Worm (Caenorhabditis elegans) whole organism, early embryonic: ENCODE measurements around the gene Y46G5A.18.

Experiments used
- B0310.2 ChIP-seq: sonication (generic microtip); optimal IDR thresholded peaks from 2 replicates; lab custom pipeline; 2016; ENCODE audit warnings: mild to moderate bottlenecking, missing genetic modification characterization, missing compliant biosample characterization
- F13C5.2 ChIP-seq: sonication (generic microtip); optimal IDR thresholded peaks from 2 replicates; lab custom pipeline; 2017; ENCODE audit warnings: mild to moderate bottlenecking, missing genetic modification characterization, inconsistent platforms, missing compliant biosample characterization
- aly-1 ChIP-seq: sonication (generic microtip); optimal IDR thresholded peaks from 2 replicates; lab custom pipeline; 2016; ENCODE audit warnings: missing genetic modification characterization, missing compliant biosample characterization
- ama-1 ChIP-seq: fragments of 150-350 bp; optimal IDR thresholded peaks from 2 replicates; lab custom pipeline; 2014
- ceh-13 ChIP-seq: fragments of 200-800 bp; sonication (Bioruptor generic); optimal IDR thresholded peaks from 2 replicates; lab custom pipeline; 2018; ENCODE audit warnings: mild to moderate bottlenecking, missing genetic modification characterization, missing compliant biosample characterization
- ceh-36 ChIP-seq: sonication (generic microtip); optimal IDR thresholded peaks from 2 replicates; lab custom pipeline; 2016; ENCODE audit warnings: missing genetic modification characterization, inconsistent platforms, missing compliant biosample characterization
- ets-7 ChIP-seq: sonication (generic microtip); optimal IDR thresholded peaks from 2 replicates; lab custom pipeline; 2016; ENCODE audit warnings: missing genotype, missing genetic modification characterization, missing compliant biosample characterization
- flt-1 ChIP-seq: fragments of 200-800 bp; sonication (Bioruptor generic); IDR thresholded peaks from 2 replicates; pipeline ENCODE4 v1.3.6; 2022; ENCODE audit warnings: missing genetic modification characterization, missing compliant biosample characterization
- hmbx-1 ChIP-seq: sonication (generic microtip); optimal IDR thresholded peaks from 2 replicates; lab custom pipeline; 2016; ENCODE audit warnings: mild to moderate bottlenecking, missing genetic modification characterization, missing compliant biosample characterization
- hmg-4 ChIP-seq: fragments of 200-800 bp; sonication (Bioruptor generic); optimal IDR thresholded peaks from 2 replicates; lab custom pipeline; 2018; ENCODE audit warnings: mild to moderate bottlenecking, missing genetic modification characterization, missing compliant biosample characterization
- hnd-1 ChIP-seq: sonication (generic microtip); optimal IDR thresholded peaks from 2 replicates; lab custom pipeline; 2016; ENCODE audit warnings: missing genetic modification characterization, missing compliant biosample characterization
- pes-1 ChIP-seq: fragments of 200-800 bp; sonication (Bioruptor generic); IDR thresholded peaks from 2 replicates; pipeline ENCODE4 v1.3.6; 2022; ENCODE audit warnings: missing genetic modification reagents, missing genetic modification characterization, missing compliant biosample characterization
- scrt-1 ChIP-seq: fragments of 200-800 bp; sonication (Bioruptor generic); IDR thresholded peaks from 2 replicates; pipeline ENCODE4 v1.3.6; 2022; ENCODE audit warnings: missing genetic modification characterization, missing compliant biosample characterization
- sea-1 ChIP-seq: fragments of 200-800 bp; sonication (Bioruptor generic); conservative IDR thresholded peaks from 2 replicates; pipeline ENCODE4 v1.3.6; 2022; ENCODE audit warnings: missing genetic modification characterization, missing compliant biosample characterization
- tbx-11 ChIP-seq: fragments of 200-800 bp; sonication (Bioruptor generic); IDR thresholded peaks from 2 replicates; pipeline ENCODE4 v1.3.6; 2022; ENCODE audit warnings: missing genetic modification characterization, missing compliant biosample characterization
- tbx-37 ChIP-seq: fragments of 200-800 bp; sonication (Bioruptor generic); conservative IDR thresholded peaks from 2 replicates; pipeline ENCODE4 v1.3.6; 2022; ENCODE audit warnings: missing genetic modification reagents, missing genetic modification characterization, missing compliant biosample characterization
- tra-4 ChIP-seq: sonication (generic microtip); optimal IDR thresholded peaks from 2 replicates; lab custom pipeline; 2017; ENCODE audit warnings: missing genetic modification characterization, missing compliant biosample characterization

Y46G5A.18 gene

DNA sequence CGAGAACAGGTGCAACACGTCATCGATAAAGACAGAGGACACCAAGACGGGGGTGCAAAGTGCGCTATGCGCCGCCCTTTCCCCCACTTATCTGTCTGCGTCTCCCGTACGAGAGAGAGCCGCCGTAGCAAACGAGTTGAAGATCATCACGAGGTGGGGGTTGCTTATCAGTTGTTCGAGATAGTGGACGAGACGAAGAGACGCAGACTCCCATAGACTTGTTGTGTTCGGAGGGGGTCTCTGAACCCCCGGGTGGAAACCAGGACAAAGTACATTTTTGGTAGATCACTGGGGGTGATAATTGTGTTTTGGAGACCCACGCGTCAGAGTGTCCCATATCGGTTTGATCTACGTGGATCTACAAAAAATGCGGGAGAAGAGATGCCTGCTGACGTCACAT lies 6.2 kb downstream of the Y46G5A.18 start:
- TF ChIP-seq scrt-1 (GFP tag; lab: Robert Waterston, UW) = no peak
- TF ChIP-seq ets-7 = no peak
- TF ChIP-seq B0310.2 = no peak
- no peak for TF ChIP-seq hnd-1 (tag; lab: Kevin White, UChicago)
- TF ChIP-seq tbx-11 (GFP tag; lab: Robert Waterston, UW) = no peak
- no peak for TF ChIP-seq hmg-4
- TF ChIP-seq F13C5.2 (tag; lab: Kevin White, UChicago) = no peak
- TF ChIP-seq ceh-13 (GFP tag; lab: Kevin White, UChicago) = no peak
- TF ChIP-seq tra-4 = no peak

DNA sequence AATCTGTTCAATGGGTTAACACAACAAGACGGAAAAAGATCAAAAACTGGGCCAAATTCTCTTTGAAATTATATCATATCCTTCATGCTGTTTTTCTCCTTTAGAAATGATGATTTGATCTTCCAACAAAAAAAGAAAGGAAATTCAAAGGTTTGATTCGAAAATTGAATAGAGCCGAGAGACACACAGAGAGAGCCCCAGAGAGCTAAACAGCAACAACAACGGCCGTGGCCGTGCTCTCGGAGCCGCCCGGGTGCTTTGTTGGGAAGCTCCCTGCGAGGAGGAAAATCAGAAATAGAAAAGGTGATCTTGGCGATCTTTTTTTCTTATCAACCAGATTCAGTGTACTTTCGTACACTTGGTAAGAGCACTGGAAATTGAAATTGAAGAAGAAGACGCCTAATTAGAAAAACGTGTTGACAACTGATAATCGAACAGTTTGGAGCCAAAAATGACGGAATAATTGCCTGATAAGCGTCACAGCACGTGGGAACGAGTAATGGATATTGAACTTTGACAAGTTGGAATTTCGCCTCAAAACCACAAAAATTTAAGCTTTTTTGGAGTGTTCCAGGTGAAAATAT lies 7.8 kb downstream of the Y46G5A.18 start:
- TF ChIP-seq ceh-13 (GFP tag; lab: Kevin White, UChicago) = no peak
- TF ChIP-seq scrt-1 (GFP tag; lab: Robert Waterston, UW) = no peak
- TF ChIP-seq hmbx-1 = no peak
- no peak for TF ChIP-seq F13C5.2 (tag; lab: Kevin White, UChicago)
- TF ChIP-seq ets-7 = no peak
- no peak for TF ChIP-seq aly-1 (tag; lab: Kevin White, UChicago)
- TF ChIP-seq pes-1 (GFP tag; lab: Robert Waterston, UW) = no peak
- TF ChIP-seq tra-4 = no peak
- no peak for TF ChIP-seq B0310.2

DNA sequence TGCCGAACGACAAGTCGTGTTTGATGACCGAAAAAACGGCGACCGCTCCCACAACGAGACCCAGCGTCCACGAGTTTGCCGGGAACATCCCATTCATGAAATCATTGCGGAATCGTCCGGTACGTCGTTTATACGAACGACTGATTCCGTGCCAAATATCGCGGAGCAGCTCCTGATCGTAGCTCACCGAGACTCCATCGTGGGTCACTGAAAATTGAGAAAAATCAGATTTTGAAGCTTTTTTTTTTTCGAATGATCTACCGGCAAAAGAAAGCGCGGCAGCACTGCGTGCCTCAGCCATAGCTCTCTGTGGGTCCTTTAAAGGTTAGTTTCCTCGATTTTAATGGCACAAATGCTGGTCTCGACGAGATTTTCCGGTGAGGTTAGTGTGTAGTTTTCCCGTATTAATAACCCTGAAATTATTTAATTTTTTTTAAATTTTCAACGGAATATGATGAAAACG lies 9.0 kb downstream of the Y46G5A.18 start, which contains the start of gene cpt-1:
cpt-1 (minus strand) TSS at position 413 of the 463 bp plus-strand sequence.
- TF ChIP-seq B0310.2 (no peak), tbx-37 (no peak), pes-1 (GFP tag; lab: Robert Waterston, UW) (no peak), aly-1 (tag; lab: Kevin White, UChicago) (no peak), sea-1 (GFP tag; lab: Robert Waterston, UW) (no peak), hmg-4 (no peak), ceh-36 (no peak), ceh-13 (GFP tag; lab: Kevin White, UChicago) (no peak), tra-4 (no peak)

DNA sequence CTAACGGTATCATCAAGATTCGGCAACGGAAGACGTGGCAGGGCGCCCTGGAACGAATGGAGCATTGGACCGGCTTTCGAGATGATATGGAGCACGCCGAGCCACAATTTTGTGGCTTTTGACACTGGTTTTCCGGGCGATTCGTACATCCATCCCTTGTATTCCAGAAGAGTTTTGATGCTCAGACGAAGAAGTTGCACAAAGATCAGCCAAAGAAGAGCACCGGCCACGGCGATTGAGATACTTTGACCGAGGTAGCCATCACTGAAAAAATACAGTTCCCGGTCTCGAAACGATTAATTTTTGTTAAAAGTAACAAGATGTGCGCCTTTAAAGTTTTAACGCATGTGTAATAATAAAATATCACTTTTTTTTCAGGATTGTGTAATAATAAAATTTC lies 9.9 kb downstream of the Y46G5A.18 start:
- TF ChIP-seq scrt-1 (GFP tag; lab: Robert Waterston, UW) (no peak), ceh-13 (GFP tag; lab: Kevin White, UChicago) (no peak), ama-1 (lab: Kevin White, UChicago) (no peak), pes-1 (GFP tag; lab: Robert Waterston, UW) (no peak), ceh-36 (no peak), tra-4 (no peak)

DNA sequence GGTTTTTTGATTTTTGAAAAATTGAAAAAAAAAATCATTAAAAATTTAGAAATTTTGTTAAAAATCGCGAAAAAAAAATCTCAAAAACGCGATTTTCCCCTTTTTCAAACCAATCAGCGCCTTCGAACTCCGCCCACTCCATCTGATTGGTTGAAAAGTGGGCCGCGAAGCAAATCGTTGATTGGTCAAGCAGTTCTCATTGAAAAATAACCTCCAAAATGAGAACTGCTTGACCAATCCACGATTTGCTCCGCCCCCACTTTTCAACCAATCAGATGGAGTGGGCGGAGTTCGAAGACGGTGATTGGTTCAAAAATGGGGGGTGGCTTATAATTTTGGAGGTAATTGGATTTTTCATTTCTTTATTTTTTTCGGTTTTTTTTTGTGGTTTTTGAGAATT lies 14.7 kb downstream of the Y46G5A.18 start:
- TF ChIP-seq sea-1 (GFP tag; lab: Robert Waterston, UW) (no peak), ceh-36 (no peak), ets-7 (no peak), scrt-1 (GFP tag; lab: Robert Waterston, UW) (no peak), hnd-1 (tag; lab: Kevin White, UChicago) (no peak), aly-1 (tag; lab: Kevin White, UChicago) (no peak), flt-1 (GFP tag; lab: Robert Waterston, UW) (no peak), F13C5.2 (tag; lab: Kevin White, UChicago) (no peak), hmg-4 (no peak), ceh-13 (GFP tag; lab: Kevin White, UChicago) (no peak), tbx-37 (no peak), tbx-11 (GFP tag; lab: Robert Waterston, UW) (no peak), ama-1 (lab: Kevin White, UChicago) (no peak)

DNA sequence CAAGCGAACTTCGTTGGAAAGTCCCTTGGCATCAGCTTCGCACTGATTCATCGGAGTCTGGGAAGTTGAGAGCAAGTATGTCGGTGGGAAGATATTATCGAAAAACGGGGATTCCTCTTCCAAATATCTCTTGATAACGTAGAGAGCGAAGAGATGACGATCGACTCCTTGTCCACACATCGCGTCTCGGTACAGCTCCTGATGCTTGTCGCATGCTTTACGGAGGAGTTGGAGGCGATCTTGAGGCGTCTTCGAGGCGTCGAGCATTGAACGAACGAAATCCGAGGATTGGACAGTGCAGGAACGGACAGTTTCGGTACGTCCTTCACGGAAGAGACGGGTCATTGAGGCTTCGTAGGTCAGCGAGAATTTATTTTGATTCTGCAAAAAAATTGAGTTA lies 15.6 kb downstream of the Y46G5A.18 start:
- TF ChIP-seq aly-1 (tag; lab: Kevin White, UChicago) (peak; percentile 49), tbx-37 (no peak)

DNA sequence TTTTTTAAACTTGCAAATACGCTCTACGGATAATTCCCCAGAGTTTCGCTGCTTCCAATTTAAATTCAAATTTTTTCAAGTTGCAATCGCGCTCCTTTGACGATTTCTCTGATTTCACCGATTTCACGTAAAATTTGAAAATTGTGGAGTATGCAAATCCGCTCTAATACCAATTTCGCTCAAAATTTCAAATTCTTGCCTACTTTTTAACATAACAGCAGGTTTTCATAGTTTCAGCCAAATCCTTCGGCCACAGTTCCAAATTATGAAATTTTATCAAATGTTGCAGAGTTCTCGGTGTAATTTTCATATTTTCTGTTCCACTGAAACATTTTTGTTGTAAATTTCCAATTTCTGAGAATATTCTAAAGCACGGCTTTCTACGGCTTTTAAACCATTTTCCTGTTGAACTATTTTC lies 17.2 kb downstream of the Y46G5A.18 start, which contains the start of gene alkb-7:
alkb-7 (minus strand) TSS at position 323 of the 418 bp plus-strand sequence.
- TF ChIP-seq ama-1 (lab: Kevin White, UChicago) (peak; percentile 79), hnd-1 (tag; lab: Kevin White, UChicago) (no peak), ceh-13 (GFP tag; lab: Kevin White, UChicago) (no peak), aly-1 (tag; lab: Kevin White, UChicago) (no peak), B0310.2 (peak; percentile 24), ceh-36 (no peak), tra-4 (peak; percentile 22), ets-7 (no peak), hmg-4 (no peak), tbx-37 (no peak), sea-1 (GFP tag; lab: Robert Waterston, UW) (no peak), pes-1 (GFP tag; lab: Robert Waterston, UW) (0 out of 2 replicates have a peak, but pooled peaks have one; percentile 20), tbx-11 (GFP tag; lab: Robert Waterston, UW) (no peak), hmbx-1 (no peak), scrt-1 (GFP tag; lab: Robert Waterston, UW) (no peak), F13C5.2 (tag; lab: Kevin White, UChicago) (peak; percentile 14), flt-1 (GFP tag; lab: Robert Waterston, UW) (no peak)

DNA sequence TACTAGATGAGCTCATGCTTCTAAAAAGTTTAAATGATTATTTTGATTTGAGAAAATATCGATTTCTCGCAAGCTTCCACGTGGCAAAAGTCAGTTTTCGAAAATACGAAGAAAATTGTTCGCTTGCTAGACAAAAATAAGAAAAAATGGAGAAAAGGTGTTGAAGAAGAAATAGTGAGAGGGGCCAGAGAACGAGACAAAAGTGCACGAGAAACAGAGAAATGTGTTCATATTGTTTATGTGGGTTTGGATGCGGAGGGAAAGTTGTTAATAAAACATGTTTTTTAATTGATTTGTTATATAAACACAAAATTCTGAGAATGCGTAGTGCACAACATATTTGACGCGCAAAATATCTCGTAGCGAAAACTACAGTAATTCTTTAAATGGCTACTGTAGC lies 19.7 kb downstream of the Y46G5A.18 start, which contains the start of gene Y46G5A.15:
Y46G5A.15 (minus strand) TSS at position 26 of the 400 bp plus-strand sequence.
- no peak for TF ChIP-seq flt-1 (GFP tag; lab: Robert Waterston, UW)
- no peak for TF ChIP-seq aly-1 (tag; lab: Kevin White, UChicago)
- TF ChIP-seq ceh-13 (GFP tag; lab: Kevin White, UChicago) = no peak
- TF ChIP-seq ets-7 = no peak
- no peak for TF ChIP-seq ceh-36
- TF ChIP-seq hmg-4 = no peak
- TF ChIP-seq tbx-11 (GFP tag; lab: Robert Waterston, UW) = no peak
- TF ChIP-seq B0310.2 = no peak
- TF ChIP-seq hnd-1 (tag; lab: Kevin White, UChicago) = no peak
- no peak for TF ChIP-seq scrt-1 (GFP tag; lab: Robert Waterston, UW)
- TF ChIP-seq hmbx-1 = no peak
- TF ChIP-seq tbx-37 = no peak
- no peak for TF ChIP-seq tra-4
- TF ChIP-seq F13C5.2 (tag; lab: Kevin White, UChicago) = no peak
- TF ChIP-seq sea-1 (GFP tag; lab: Robert Waterston, UW) = no peak
- no peak for TF ChIP-seq ama-1 (lab: Kevin White, UChicago)
- no peak for TF ChIP-seq pes-1 (GFP tag; lab: Robert Waterston, UW)
